Worm (Caenorhabditis elegans): ENCODE results near the gene math-18.

DNA sequence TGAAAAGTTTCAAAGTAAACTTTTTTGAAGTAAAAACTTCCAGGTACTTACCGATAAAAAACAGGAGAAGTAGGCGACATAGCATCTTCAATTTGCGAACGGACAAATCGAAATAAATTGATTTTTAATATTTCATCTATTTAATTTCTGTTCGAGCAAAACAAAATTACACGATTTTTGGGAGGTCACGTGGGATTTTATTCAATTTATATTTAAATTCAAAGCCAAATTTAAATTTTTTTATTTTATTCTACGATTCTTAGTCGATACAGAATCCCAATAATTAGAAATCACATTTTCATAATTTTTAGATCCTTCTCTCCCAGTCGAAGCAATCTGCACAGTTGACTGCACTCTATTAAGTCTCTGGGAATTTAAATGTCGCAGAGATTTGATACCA, 16.3 kb downstream of the math-18 start, which contains the start of gene C33C12.12:
- TF ChIP-seq sox-2 (GFP tag; IDR thresholded peaks at IDR 0.05) (no peak), tbx-2 (tag; optimal IDR thresholded peaks at IDR 0.05) (no peak), ceh-34 (tag; optimal IDR thresholded peaks at IDR 0.05) (no peak), pag-3 (tag; optimal IDR thresholded peaks at IDR 0.05; ENCODE audit: borderline replicate concordance) (no peak), ceh-31 (tag; optimal IDR thresholded peaks at IDR 0.05) (no peak)

Measured in whole organism, late embryonic.